Worm (Caenorhabditis elegans): Measurements from ENCODE around the gene srsx-14.
A peak's percentile ranks its signal among the peaks of the same experiment; 100 is the strongest.

The srsx-14 gene

ce11 chrIV:5631628-5632027, 4.7 kb upstream of the srsx-14 start, which contains the start of gene ttbk-8.2:
TSS of gene ttbk-8.2 (plus strand) at chrIV:5631928.
- TF ChIP-seq ceh-43 (GFP tag; optimal IDR thresholded peaks at IDR 0.05) (no peak), cnd-1 (tag; optimal IDR thresholded peaks at IDR 0.05) (no peak), hlh-1 (tag; optimal IDR thresholded peaks at IDR 0.05) (no peak), nhr-28 (tag; optimal IDR thresholded peaks at IDR 0.05) (no peak), ham-2 (GFP tag; optimal IDR thresholded peaks at IDR 0.05) (no peak), drap-1 (GFP tag; optimal IDR thresholded peaks at IDR 0.05) (no peak), lin-32 (GFP tag; optimal IDR thresholded peaks at IDR 0.05) (no peak)

- TF ChIP-seq M03D4.4 (tag; optimal IDR thresholded peaks at IDR 0.05) (no peak), blmp-1 (tag; optimal IDR thresholded peaks at IDR 0.05) (no peak), mep-1 (tag; optimal IDR thresholded peaks at IDR 0.05) (no peak), unc-62 (GFP tag; optimal IDR thresholded peaks at IDR 0.05) (no peak), sem-2 (GFP tag; optimal IDR thresholded peaks at IDR 0.05) (no peak), nhr-76 (tag; optimal IDR thresholded peaks at IDR 0.05) (no peak), sptf-1 (tag; optimal IDR thresholded peaks at IDR 0.05) (no peak), mab-5 (tag; optimal IDR thresholded peaks at IDR 0.05) (no peak), unc-39 (tag; optimal IDR thresholded peaks at IDR 0.05) (no peak), cnd-1 (tag; optimal IDR thresholded peaks at IDR 0.05) (no peak), nhr-12 (tag; optimal IDR thresholded peaks at IDR 0.05) (no peak), snpc-4 (tag; optimal IDR thresholded peaks at IDR 0.05) (no peak), elt-3 (tag; optimal IDR thresholded peaks at IDR 0.05) (no peak), mls-2 (tag; optimal IDR thresholded peaks at IDR 0.05) (no peak), ceh-39 (tag; optimal IDR thresholded peaks at IDR 0.05) (no peak), lin-32 (GFP tag; optimal IDR thresholded peaks at IDR 0.05) (no peak), lin-13 (tag; optimal IDR thresholded peaks at IDR 0.05) (no peak)
These were observed 3.2 kb upstream of the srsx-14 start, which contains the start of gene srd-12 for ce11 chrIV:5630156-5630555. TSS of gene srd-12 (minus strand) at chrIV:5630256.

ce11 chrIV:5623718-5624117, 3.2 kb downstream of the srsx-14 start, which contains the start of gene srsx-15:
TSS of gene srsx-15 (minus strand) at chrIV:5623818.
- TF ChIP-seq elt-3 (tag; optimal IDR thresholded peaks at IDR 0.05) (no peak), bed-3 (GFP tag; optimal IDR thresholded peaks at IDR 0.05) (no peak), unc-62 (GFP tag; optimal IDR thresholded peaks at IDR 0.05) (no peak), ces-1 (GFP tag; optimal IDR thresholded peaks at IDR 0.05) (no peak), hlh-1 (tag; optimal IDR thresholded peaks at IDR 0.05) (no peak), mep-1 (tag; optimal IDR thresholded peaks at IDR 0.05) (no peak), nhr-12 (tag; optimal IDR thresholded peaks at IDR 0.05) (no peak), ham-2 (GFP tag; optimal IDR thresholded peaks at IDR 0.05) (no peak), flh-1 (GFP tag; optimal IDR thresholded peaks at IDR 0.05) (no peak), nhr-2 (tag; optimal IDR thresholded peaks at IDR 0.05) (no peak), M03D4.4 (tag; optimal IDR thresholded peaks at IDR 0.05) (no peak), mls-2 (tag; optimal IDR thresholded peaks at IDR 0.05) (no peak), ceh-39 (tag; optimal IDR thresholded peaks at IDR 0.05) (no peak)

ce11 chrIV:5619643-5620042, 7.3 kb downstream of the srsx-14 start, which contains the start of gene srsx-16:
TSS of gene srsx-16 (minus strand) at chrIV:5619743.
- TF ChIP-seq mls-2 (tag; optimal IDR thresholded peaks at IDR 0.05), result no peak
- TF ChIP-seq hlh-1 (tag; optimal IDR thresholded peaks at IDR 0.05), result no peak
- TF ChIP-seq tbx-8 (GFP tag; optimal IDR thresholded peaks at IDR 0.05), result no peak
- TF ChIP-seq lsy-2 (tag; optimal IDR thresholded peaks at IDR 0.05), result no peak
- no peak for TF ChIP-seq elt-3 (tag; optimal IDR thresholded peaks at IDR 0.05)
- TF ChIP-seq nhr-28 (tag; optimal IDR thresholded peaks at IDR 0.05), result no peak
- TF ChIP-seq flh-1 (GFP tag; optimal IDR thresholded peaks at IDR 0.05), result no peak

- TF ChIP-seq cnd-1 (tag; optimal IDR thresholded peaks at IDR 0.05), result no peak
These were observed 12.4 kb downstream of the srsx-14 start, which contains the start of gene C39H7.4 for ce11 chrIV:5614558-5615026. TSS of gene C39H7.4 (minus strand) at chrIV:5614608.

ce11 chrIV:5607343-5607742, 19.6 kb downstream of the srsx-14 start:
- TF ChIP-seq unc-120 (tag; optimal IDR thresholded peaks at IDR 0.05; ENCODE audit: poor library complexity, severe bottlenecking) (peak; percentile 15), pha-4 (tag; optimal IDR thresholded peaks at IDR 0.05) (no peak)
